Worm (Caenorhabditis elegans) whole organism, L1 larva: ENCODE measurements around the gene acox-3.
A peak's percentile ranks its signal among the peaks of the same experiment; 100 is the strongest.

Experiments used
- C04F5.9 ChIP-seq: sonication (generic microtip); optimal IDR thresholded peaks from 2 replicates; lab custom pipeline; 2016; ENCODE audit warnings: missing genetic modification characterization, missing compliant biosample characterization
- C34B4.2 ChIP-seq: sonication (generic microtip); optimal IDR thresholded peaks from 2 replicates; lab custom pipeline; 2017; ENCODE audit warnings: mild to moderate bottlenecking, missing genetic modification characterization, missing compliant biosample characterization
- F16B12.6 ChIP-seq: fragments of 150-350 bp; optimal IDR thresholded peaks from 2 replicates; lab custom pipeline; 2014; ENCODE audit warnings: missing biosample characterization, missing genetic modification characterization
- ama-1 ChIP-seq: fragments of 150-350 bp; optimal IDR thresholded peaks from 2 replicates; lab custom pipeline; 2014
- ceh-82 ChIP-seq, 3 experiments: fragments of 150-350 bp in 1 of 3; sonication (generic microtip) in 2 of 3; optimal IDR thresholded peaks; 2 replicates each; lab custom pipeline; 2014 to 2017; ENCODE audit warnings: missing biosample characterization in 3 of 3, missing genetic modification characterization in 3 of 3
- ceh-88 ChIP-seq: fragments of 200-800 bp; sonication (Bioruptor generic); IDR thresholded peaks from 2 replicates; pipeline ENCODE4 v1.3.6; 2022; ENCODE audit warnings: missing genetic modification characterization, missing compliant biosample characterization
- ceh-90 ChIP-seq: sonication (generic microtip); optimal IDR thresholded peaks from 2 replicates; lab custom pipeline; 2016; ENCODE audit warnings: missing genetic modification characterization, missing compliant biosample characterization
- ces-1 ChIP-seq: fragments of 150-350 bp; optimal IDR thresholded peaks from 2 replicates; lab custom pipeline; 2014; ENCODE audit warnings: missing biosample characterization, missing genetic modification reagents, missing genetic modification characterization
- dsc-1 ChIP-seq: sonication (generic microtip); optimal IDR thresholded peaks from 2 replicates; lab custom pipeline; 2016; ENCODE audit warnings: mild to moderate bottlenecking, missing genetic modification characterization, missing compliant biosample characterization
- efl-1 ChIP-seq, 4 experiments: fragments of 150-350 bp; optimal IDR thresholded peaks in 3 of 4; peaks in 1 of 4; 1 replicate in 1 of 4; 2 replicates in 3 of 4; lab custom pipeline; 2014; ENCODE audit warnings: missing biosample characterization in 2 of 4, missing genetic modification characterization in 2 of 4, missing genetic modification reagents in 2 of 4
- elt-3 ChIP-seq, 6 experiments: fragments of 150-350 bp in 1 of 6; sonication (generic microtip); optimal IDR thresholded peaks; 2 replicates each; lab custom pipeline; 2017 to 2018; ENCODE audit warnings: missing biosample characterization in 6 of 6, missing genetic modification characterization in 6 of 6, inconsistent platforms in 1 of 6
- ets-5 ChIP-seq: fragments of 200-800 bp; sonication (Bioruptor generic); IDR thresholded peaks from 2 replicates; pipeline ENCODE4 v1.3.6; 2022; ENCODE audit warnings: missing genetic modification characterization, missing compliant biosample characterization
- fkh-10 ChIP-seq: sonication (generic microtip); optimal IDR thresholded peaks from 2 replicates; lab custom pipeline; 2017; ENCODE audit warnings: missing biosample characterization, missing genetic modification reagents, missing genetic modification characterization
- fos-1 ChIP-seq: fragments of 150-350 bp; optimal IDR thresholded peaks from 2 replicates; lab custom pipeline; 2014; ENCODE audit warnings: missing biosample characterization, missing genetic modification characterization
- hlh-17 ChIP-seq: fragments of 200-800 bp; sonication (Bioruptor generic); optimal IDR thresholded peaks from 2 replicates; lab custom pipeline; 2018; ENCODE audit warnings: missing genetic modification characterization, mild to moderate bottlenecking, missing compliant biosample characterization, moderate library complexity, borderline replicate concordance
- hlh-4 ChIP-seq: sonication (generic microtip); optimal IDR thresholded peaks from 2 replicates; lab custom pipeline; 2016; ENCODE audit warnings: mild to moderate bottlenecking, missing genetic modification characterization, missing compliant biosample characterization
- irx-1 ChIP-seq: sonication (generic microtip); optimal IDR thresholded peaks from 2 replicates; lab custom pipeline; 2016; ENCODE audit warnings: missing genetic modification characterization, missing compliant biosample characterization
- jun-1 ChIP-seq: fragments of 150-350 bp; optimal IDR thresholded peaks from 2 replicates; lab custom pipeline; 2014; ENCODE audit warnings: missing biosample characterization, missing genetic modification reagents, missing genetic modification characterization
- lin-14 ChIP-seq: fragments of 200-800 bp; sonication (Bioruptor generic); optimal IDR thresholded peaks from 2 replicates; lab custom pipeline; 2018; ENCODE audit warnings: mild to moderate bottlenecking, missing genetic modification characterization, moderate library complexity, missing compliant biosample characterization
- lin-35 ChIP-seq, 2 experiments: fragments of 150-350 bp; optimal IDR thresholded peaks; 2 replicates each; lab custom pipeline; 2014; ENCODE audit warnings: missing biosample characterization in 2 of 2, missing genetic modification characterization in 2 of 2, missing genetic modification reagents in 2 of 2
- lin-39 ChIP-seq: fragments of 150-350 bp; optimal IDR thresholded peaks from 2 replicates; lab custom pipeline; 2014; ENCODE audit warnings: missing biosample characterization, missing genetic modification reagents, missing genetic modification characterization
- lsy-2 ChIP-seq, 2 experiments: fragments of 150-350 bp; optimal IDR thresholded peaks; 2 replicates each; lab custom pipeline; 2014; ENCODE audit warnings: missing biosample characterization in 2 of 2, missing genetic modification characterization in 2 of 2
- nhr-12 ChIP-seq: sonication (generic microtip); optimal IDR thresholded peaks from 2 replicates; lab custom pipeline; 2017; ENCODE audit warnings: missing biosample characterization, missing genetic modification characterization
- nhr-84 ChIP-seq: sonication (generic microtip); optimal IDR thresholded peaks from 2 replicates; lab custom pipeline; 2017; ENCODE audit warnings: missing biosample characterization, missing genetic modification characterization
- nhr-85 ChIP-seq: sonication (generic microtip); peaks from one replicate; lab custom pipeline; 2016; ENCODE audit warnings: missing genetic modification characterization, inconsistent platforms, missing compliant biosample characterization
- nhr-90 ChIP-seq: sonication (generic microtip); optimal IDR thresholded peaks from 2 replicates; lab custom pipeline; 2016; ENCODE audit warnings: mild to moderate bottlenecking, missing genetic modification characterization, missing compliant biosample characterization; ENCODE audit not compliant: poor library complexity
- pag-3 ChIP-seq: sonication (generic microtip); optimal IDR thresholded peaks from 2 replicates; lab custom pipeline; 2017; ENCODE audit warnings: missing genetic modification characterization, mild to moderate bottlenecking, missing compliant biosample characterization, antibody characterized with exemption, borderline replicate concordance; ENCODE audit not compliant: insufficient read depth
- pax-3 ChIP-seq: fragments of 200-800 bp; sonication (Bioruptor generic); optimal IDR thresholded peaks from 2 replicates; lab custom pipeline; 2018; ENCODE audit warnings: mild to moderate bottlenecking, missing genetic modification characterization, moderate library complexity, missing compliant biosample characterization
- rnt-1 ChIP-seq: sonication (generic microtip); optimal IDR thresholded peaks from 2 replicates; lab custom pipeline; 2016; ENCODE audit warnings: mild to moderate bottlenecking, missing genetic modification characterization, moderate library complexity, missing compliant biosample characterization
- sox-4 ChIP-seq: sonication (generic microtip); optimal IDR thresholded peaks from 2 replicates; lab custom pipeline; 2016; ENCODE audit warnings: missing genetic modification characterization, missing compliant biosample characterization
- unc-30 ChIP-seq: sonication (generic microtip); optimal IDR thresholded peaks from 2 replicates; lab custom pipeline; 2017; ENCODE audit warnings: missing biosample characterization, missing genetic modification characterization
- zag-1 ChIP-seq: fragments of 150-350 bp; optimal IDR thresholded peaks from 2 replicates; lab custom pipeline; 2014; ENCODE audit warnings: missing biosample characterization, missing genetic modification characterization
- ztf-11 ChIP-seq, 2 experiments: sonication (generic microtip); optimal IDR thresholded peaks; 2 replicates each; lab custom pipeline; 2016 to 2017; ENCODE audit warnings: missing genetic modification characterization in 2 of 2, missing biosample characterization in 1 of 2, missing compliant biosample characterization in 1 of 2

Gene acox-3

ce11 chrIV:6266499-6266898 lies 18.2 kb upstream of the acox-3 start, which contains the start of gene srv-29:
Gene srv-29, minus strand, starts transcription at chrIV:6266599.
- no peak for TF ChIP-seq ceh-90
- TF ChIP-seq nhr-84 (tag; lab: Kevin White, UChicago): no peak
- no peak for TF ChIP-seq ces-1 (GFP tag; lab: Kevin White, UChicago)
- no peak for TF ChIP-seq rnt-1 (tag; lab: Kevin White, UChicago)
- no peak for TF ChIP-seq fos-1
- no peak for TF ChIP-seq nhr-85 (tag; lab: Kevin White, UChicago)
- TF ChIP-seq hlh-4: no peak
- no peak for TF ChIP-seq lsy-2 (tag; optimal IDR thresholded peaks at IDR 0.05; lab: Kevin White, UChicago)
- no peak for TF ChIP-seq lin-35 (GFP tag; optimal IDR thresholded peaks at IDR 0.05; lab: Kevin White, UChicago)
- TF ChIP-seq lin-39 (tag; lab: Kevin White, UChicago): no peak
- TF ChIP-seq pag-3 (tag; lab: Kevin White, UChicago): no peak
- TF ChIP-seq unc-30: no peak
- TF ChIP-seq ama-1 (lab: Kevin White, UChicago): no peak
- no peak for TF ChIP-seq hlh-17 (GFP tag; lab: Kevin White, UChicago)
- TF ChIP-seq nhr-90 (tag; lab: Kevin White, UChicago): no peak

- no peak for TF ChIP-seq jun-1 (tag; lab: Kevin White, UChicago)
- TF ChIP-seq efl-1 (optimal IDR thresholded peaks at IDR 0.05; lab: Kevin White, UChicago): no peak
- peak in 1 of 2 experiments; percentile 2 for TF ChIP-seq efl-1 (GFP tag; optimal IDR thresholded peaks at IDR 0.05 in 1 of 2; lab: Kevin White, UChicago)
Measured at ce11 chrIV:6263244-6263643, 15.0 kb upstream of the acox-3 start, which contains the start of gene srv-28. Gene srv-28, minus strand, starts transcription at chrIV:6263344.

ce11 chrIV:6259732-6260131 lies 11.4 kb upstream of the acox-3 start, which contains the start of gene nlp-16:
Gene nlp-16, minus strand, starts transcription at chrIV:6259832.
- TF ChIP-seq ama-1 (lab: Kevin White, UChicago) (no peak), ceh-88 (GFP tag; lab: Robert Waterston, UW) (no peak), lin-14 (GFP tag; lab: Kevin White, UChicago) (no peak), sox-4 (tag; lab: Kevin White, UChicago) (no peak), ces-1 (GFP tag; lab: Kevin White, UChicago) (no peak), efl-1 (optimal IDR thresholded peaks at IDR 0.05; lab: Kevin White, UChicago) (no peak), efl-1 (GFP tag; optimal IDR thresholded peaks at IDR 0.05 in 1 of 2; lab: Kevin White, UChicago) (no peak), C04F5.9 (tag; lab: Kevin White, UChicago) (no peak), unc-30 (no peak), ceh-82 (tag; optimal IDR thresholded peaks at IDR 0.05; lab: Kevin White, UChicago) (no peak), nhr-12 (tag; lab: Kevin White, UChicago) (no peak), dsc-1 (tag; lab: Kevin White, UChicago) (no peak), irx-1 (no peak), pax-3 (tag; lab: Kevin White, UChicago) (no peak), ets-5 (GFP tag; lab: Robert Waterston, UW) (no peak), fkh-10 (GFP tag; lab: Kevin White, UChicago) (no peak), elt-3 (tag; optimal IDR thresholded peaks at IDR 0.05; lab: Kevin White, UChicago) (no peak), zag-1 (tag; lab: Kevin White, UChicago) (no peak), ztf-11 (tag; optimal IDR thresholded peaks at IDR 0.05; lab: Kevin White, UChicago) (no peak), lsy-2 (tag; optimal IDR thresholded peaks at IDR 0.05; lab: Kevin White, UChicago) (no peak), C34B4.2 (tag; lab: Kevin White, UChicago) (no peak)
- TF ChIP-seq, all 84 proteins: peak for 0

ce11 chrIV:6258967-6259366 lies 10.7 kb upstream of the acox-3 start:
- no peak for TF ChIP-seq F16B12.6 (tag; lab: Kevin White, UChicago)

ce11 chrIV:6254635-6255034 lies 6.3 kb upstream of the acox-3 start, which contains the start of gene T13A10.64:
Gene T13A10.64, plus strand, starts transcription at chrIV:6254935.
- no peak for TF ChIP-seq dsc-1 (tag; lab: Kevin White, UChicago)
- no peak for TF ChIP-seq F16B12.6 (tag; lab: Kevin White, UChicago)
